Worm (Caenorhabditis elegans): ENCODE data around the gene F40G12.11.
A peak's percentile ranks its signal among the peaks of the same experiment; 100 is the strongest.

Gene F40G12.11

DNA sequence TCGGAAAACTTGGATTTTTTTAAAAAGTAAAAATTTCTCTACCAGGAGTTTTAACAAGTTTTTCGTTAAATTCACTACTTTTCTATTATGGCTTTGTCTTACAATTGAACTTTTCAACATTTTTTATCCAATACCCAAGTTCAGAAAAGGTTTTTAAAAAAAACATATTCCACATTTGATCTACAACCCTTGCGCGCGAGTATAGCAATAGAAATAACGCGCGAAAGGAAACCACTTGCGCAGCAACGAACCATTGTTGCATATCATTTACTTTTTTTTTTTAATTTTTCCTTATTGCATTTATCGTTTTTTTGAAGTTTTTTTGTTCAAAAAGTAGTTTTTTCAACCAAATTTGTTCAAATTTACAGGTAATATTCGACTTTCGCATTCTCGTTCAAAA, at the start of gene F40G12.11:
F40G12.11 (plus strand) TSS at position 369 of the 400 bp plus-strand sequence.
- TF ChIP-seq xbp-1 (tag; optimal IDR thresholded peaks at IDR 0.05) (no peak), ztf-11 (tag; optimal IDR thresholded peaks at IDR 0.05) (no peak), sptf-1 (tag; optimal IDR thresholded peaks at IDR 0.05) (no peak), mdl-1 (tag; optimal IDR thresholded peaks at IDR 0.05) (no peak), efl-1 (optimal IDR thresholded peaks at IDR 0.05) (no peak), efl-1 (GFP tag; optimal IDR thresholded peaks at IDR 0.05 in 1 of 2) (no peak), lin-14 (GFP tag; optimal IDR thresholded peaks at IDR 0.05) (no peak)

DNA sequence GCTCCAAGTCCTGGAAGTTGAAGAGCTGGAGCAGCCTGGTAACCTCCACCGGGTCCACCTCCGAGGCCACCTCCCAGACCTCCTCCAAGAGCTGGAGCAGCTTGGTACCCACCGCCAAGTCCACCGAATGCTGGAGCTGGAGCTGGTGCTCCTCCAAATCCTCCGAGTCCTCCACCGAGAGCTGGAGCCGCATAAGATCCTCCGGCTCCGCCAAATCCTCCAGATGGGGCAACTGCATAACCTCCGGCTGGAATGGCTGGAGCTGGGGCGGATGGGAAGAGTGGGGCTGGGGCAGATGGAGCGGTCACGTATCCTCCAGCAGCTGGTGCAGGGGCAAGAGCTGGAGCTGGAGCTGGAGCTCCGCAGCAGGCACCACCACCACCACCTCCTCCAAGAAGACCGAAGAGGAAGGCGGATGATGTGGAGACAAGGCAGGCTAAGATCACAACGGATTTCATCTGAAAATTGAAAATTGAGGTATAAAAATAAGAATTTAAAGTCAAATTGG, 45.2 kb upstream of the F40G12.11 start, which contains the start of gene K02E11.10:
K02E11.10 (minus strand) TSS at position 458 of the 508 bp plus-strand sequence.
- no peak for TF ChIP-seq swsn-7 (tag; optimal IDR thresholded peaks at IDR 0.05)
- no peak for TF ChIP-seq zip-4 (GFP tag; optimal IDR thresholded peaks at IDR 0.05)
- peak; percentile 25 for TF ChIP-seq ceh-8 (GFP tag; optimal IDR thresholded peaks at IDR 0.05)
- no peak for TF ChIP-seq nhr-237 (tag; optimal IDR thresholded peaks at IDR 0.05)
- TF ChIP-seq fkh-10 (GFP tag; optimal IDR thresholded peaks at IDR 0.05): no peak

DNA sequence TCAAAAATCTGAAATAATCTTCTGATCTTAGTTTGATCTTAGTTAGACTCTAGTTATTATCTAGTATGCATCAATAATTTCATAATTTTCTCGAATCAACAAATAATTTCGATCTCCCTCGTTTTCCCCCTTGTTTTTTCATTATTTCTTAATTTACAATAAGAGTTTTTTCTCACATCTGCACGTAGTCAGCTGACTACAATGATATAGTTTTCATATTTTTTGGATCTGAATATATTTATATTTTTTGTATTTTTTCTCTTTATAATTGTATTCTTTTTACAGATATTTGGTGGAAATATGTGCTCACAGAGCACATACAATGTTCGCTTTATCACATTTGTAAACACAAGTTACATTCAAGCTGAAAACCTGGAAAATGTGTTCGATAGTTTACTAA, 42.1 kb upstream of the F40G12.11 start, which contains the start of gene sre-7:
sre-7 (plus strand) TSS at position 301 of the 400 bp plus-strand sequence.
- no peak for TF ChIP-seq lsy-2 (tag; optimal IDR thresholded peaks at IDR 0.05)
- TF ChIP-seq ceh-82 (tag; optimal IDR thresholded peaks at IDR 0.05): no peak
- no peak for TF ChIP-seq nhr-237 (tag; optimal IDR thresholded peaks at IDR 0.05)
- no peak for TF ChIP-seq nhr-20 (tag; optimal IDR thresholded peaks at IDR 0.05)

DNA sequence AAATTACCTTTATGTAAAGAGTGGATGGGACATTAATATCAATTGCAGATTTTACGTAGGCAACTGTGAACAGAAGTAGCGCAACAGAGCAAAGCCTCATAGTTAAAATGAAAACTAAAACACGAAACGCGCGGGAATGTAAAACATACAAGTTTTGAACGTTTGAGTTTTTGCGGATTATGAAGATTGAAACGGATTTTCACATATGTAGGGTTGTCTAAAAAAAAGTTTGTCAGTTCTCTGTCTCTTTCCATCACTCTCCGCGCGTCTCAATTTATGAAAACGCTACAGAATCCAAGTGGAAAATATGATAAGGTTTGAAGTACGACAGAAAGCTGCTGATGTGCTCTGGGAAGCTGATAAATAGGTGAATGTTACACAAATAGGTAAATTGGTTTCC, 39.2 kb upstream of the F40G12.11 start, which contains the start of gene K02E11.3:
K02E11.3 (minus strand) TSS at position 101 of the 400 bp plus-strand sequence.
- TF ChIP-seq efl-1 (optimal IDR thresholded peaks at IDR 0.05): no peak
- peak in 1 of 2 experiments; percentile 31 for TF ChIP-seq efl-1 (GFP tag; optimal IDR thresholded peaks at IDR 0.05 in 1 of 2)
- TF ChIP-seq nhr-28 (tag; optimal IDR thresholded peaks at IDR 0.05): no peak

DNA sequence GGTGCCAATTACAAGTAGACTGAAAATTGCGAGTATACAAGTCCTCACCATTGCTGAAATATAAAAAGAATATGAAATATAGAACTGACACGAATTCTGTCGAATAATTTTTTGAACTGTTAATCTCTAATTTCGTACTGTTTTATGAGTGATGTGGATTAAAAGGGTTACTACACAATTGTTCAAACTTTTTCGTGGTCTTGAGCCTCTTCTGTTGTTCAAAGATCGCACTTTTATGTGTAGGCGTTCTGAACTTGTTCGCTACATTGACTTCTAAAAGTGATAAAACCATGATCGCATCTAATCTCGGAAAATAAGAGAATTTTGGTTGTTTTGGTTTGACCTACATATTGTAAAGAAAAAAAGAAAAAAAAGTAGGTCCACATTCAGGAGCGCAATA, 37.9 kb upstream of the F40G12.11 start, which contains the start of gene K02E11.4:
K02E11.4 (minus strand) TSS at position 101 of the 400 bp plus-strand sequence.
- TF ChIP-seq ceh-88 (GFP tag; IDR thresholded peaks at IDR 0.05) (no peak), nhr-76 (tag; optimal IDR thresholded peaks at IDR 0.05) (no peak), nhr-237 (tag; optimal IDR thresholded peaks at IDR 0.05) (no peak), unc-62 (GFP tag; optimal IDR thresholded peaks at IDR 0.05) (no peak), fos-1 (tag; optimal IDR thresholded peaks at IDR 0.05) (no peak), blmp-1 (tag; optimal IDR thresholded peaks at IDR 0.05) (no peak), pqm-1 (tag; optimal IDR thresholded peaks at IDR 0.05) (no peak), xbp-1 (tag; optimal IDR thresholded peaks at IDR 0.05) (no peak), rnt-1 (tag; optimal IDR thresholded peaks at IDR 0.05) (no peak), hlh-4 (tag; optimal IDR thresholded peaks at IDR 0.05) (no peak), ets-5 (GFP tag; IDR thresholded peaks at IDR 0.05) (no peak), efl-3 (GFP tag; optimal IDR thresholded peaks at IDR 0.05) (no peak), snpc-4 (tag; optimal IDR thresholded peaks at IDR 0.05) (no peak), lin-39 (tag; optimal IDR thresholded peaks at IDR 0.05) (no peak), ama-1 (optimal IDR thresholded peaks at IDR 0.05) (no peak), C34B4.2 (tag; optimal IDR thresholded peaks at IDR 0.05) (no peak), mdl-1 (tag; optimal IDR thresholded peaks at IDR 0.05) (no peak)

DNA sequence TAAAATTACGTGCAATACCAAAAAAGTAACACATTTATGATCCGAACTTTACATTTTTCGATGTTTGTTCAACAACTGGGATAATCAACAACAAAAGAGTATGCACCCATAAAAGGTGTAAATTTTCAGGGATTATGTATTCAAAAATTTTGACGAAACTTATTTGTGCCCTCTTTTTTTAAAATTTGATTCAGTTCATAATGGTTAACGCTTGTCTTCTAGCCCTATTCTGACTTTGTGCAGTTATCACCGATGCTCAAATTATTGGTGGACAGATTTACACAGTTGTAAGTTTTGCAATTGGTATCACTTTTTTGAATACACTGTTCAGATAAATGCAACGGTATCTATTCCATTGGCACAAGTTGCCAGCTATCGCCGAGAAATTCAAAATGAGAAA, 37.3 kb upstream of the F40G12.11 start, which contains the start of gene K02E11.6:
K02E11.6 (plus strand) TSS at position 149 of the 400 bp plus-strand sequence.
- no peak for TF ChIP-seq ceh-88 (GFP tag; IDR thresholded peaks at IDR 0.05)
- TF ChIP-seq sptf-1 (tag; optimal IDR thresholded peaks at IDR 0.05): no peak
- TF ChIP-seq ztf-11 (tag; optimal IDR thresholded peaks at IDR 0.05): no peak
- no peak for TF ChIP-seq sox-4 (tag; optimal IDR thresholded peaks at IDR 0.05)
- no peak for TF ChIP-seq ceh-8 (GFP tag; optimal IDR thresholded peaks at IDR 0.05)
- no peak for TF ChIP-seq fos-1 (tag; optimal IDR thresholded peaks at IDR 0.05)
